Fruit fly (Drosophila melanogaster) whole organism, embryonic: ENCODE measurements around the gene Zaf1.

Source experiments
- Atf-2 ChIP-seq: fragments of 200-800 bp; sonication (Bioruptor generic); optimal IDR thresholded peaks from 2 replicates; lab custom pipeline; 2016; ENCODE audit warnings: missing biosample characterization, missing genetic modification characterization
- CG10147 ChIP-seq: fragments of 200-800 bp; sonication (Bioruptor generic); optimal IDR thresholded peaks from 2 replicates; lab custom pipeline; 2019; ENCODE audit warnings: missing biosample characterization, mild to moderate bottlenecking, missing genetic modification characterization, moderate library complexity
- CG10321 ChIP-seq: fragments of 200-800 bp; sonication (Bioruptor generic); IDR thresholded peaks from 2 replicates; pipeline ENCODE4 v1.3.6; 2022; ENCODE audit warnings: missing biosample characterization, missing genetic modification characterization
- CG11093 ChIP-seq: fragments of 200-800 bp; sonication (Bioruptor generic); IDR thresholded peaks from 3 replicates; pipeline ENCODE4 v1.3.6; 2022; ENCODE audit warnings: missing biosample characterization, missing genetic modification characterization
- CG12155 ChIP-seq: fragments of 200-800 bp; sonication (Bioruptor generic); optimal IDR thresholded peaks from 3 replicates; lab custom pipeline; 2016; ENCODE audit warnings: missing biosample characterization, missing genetic modification characterization
- CG1233 ChIP-seq: fragments of 200-800 bp; sonication (Bioruptor generic); optimal IDR thresholded peaks from 4 replicates; lab custom pipeline; 2018; ENCODE audit warnings: missing biosample characterization, mild to moderate bottlenecking, missing genetic modification characterization
- CG17568 ChIP-seq: fragments of 200-800 bp; sonication (Bioruptor generic); optimal IDR thresholded peaks from 2 replicates; lab custom pipeline; 2018; ENCODE audit warnings: missing biosample characterization, mild to moderate bottlenecking, missing genetic modification characterization, moderate library complexity
- CG17802 ChIP-seq: fragments of 200-800 bp; sonication (Bioruptor generic); optimal IDR thresholded peaks from 2 replicates; lab custom pipeline; 2018; ENCODE audit warnings: missing biosample characterization, mild to moderate bottlenecking, missing genetic modification characterization, moderate library complexity
- CG2199 ChIP-seq: fragments of 200-800 bp; sonication (Bioruptor generic); IDR thresholded peaks from 3 replicates; pipeline ENCODE4 v1.3.6; 2022; ENCODE audit warnings: missing biosample characterization, missing genetic modification characterization
- CG31365 ChIP-seq: fragments of 200-800 bp; sonication (Bioruptor generic); optimal IDR thresholded peaks from 2 replicates; lab custom pipeline; 2018; ENCODE audit warnings: missing biosample characterization, mild to moderate bottlenecking, missing genetic modification characterization
- CG3847 ChIP-seq: fragments of 200-800 bp; sonication (Bioruptor generic); IDR thresholded peaks from 2 replicates; pipeline ENCODE4 v1.3.6; 2022; ENCODE audit warnings: missing biosample characterization, missing genetic modification characterization
- CG4707 ChIP-seq: fragments of 200-800 bp; sonication (Bioruptor generic); optimal IDR thresholded peaks from 2 replicates; lab custom pipeline; 2018; ENCODE audit warnings: missing biosample characterization, mild to moderate bottlenecking, missing genetic modification characterization, moderate library complexity
- CG6175 ChIP-seq: fragments of 200-800 bp; sonication (Bioruptor generic); IDR thresholded peaks from 3 replicates; pipeline ENCODE4 v1.3.6; 2022; ENCODE audit warnings: missing biosample characterization, missing genetic modification characterization
- CG6254 ChIP-seq: fragments of 200-800 bp; sonication (Bioruptor generic); optimal IDR thresholded peaks from 3 replicates; lab custom pipeline; 2017; ENCODE audit warnings: mild to moderate bottlenecking, missing biosample characterization, missing genetic modification reagents, missing genetic modification characterization
- CG6689 ChIP-seq: fragments of 200-800 bp; sonication (Bioruptor generic); IDR thresholded peaks from 2 replicates; pipeline ENCODE4 v1.3.6; 2022; ENCODE audit warnings: missing biosample characterization, missing genetic modification characterization
- CG7839 ChIP-seq: fragments of 200-800 bp; sonication (Bioruptor generic); optimal IDR thresholded peaks from 3 replicates; lab custom pipeline; 2018; ENCODE audit warnings: missing biosample characterization, mild to moderate bottlenecking, missing genetic modification characterization, moderate library complexity
- CG8388 ChIP-seq: fragments of 200-800 bp; sonication (Bioruptor generic); optimal IDR thresholded peaks from 2 replicates; lab custom pipeline; 2019; ENCODE audit warnings: missing biosample characterization, mild to moderate bottlenecking, missing genetic modification characterization, moderate library complexity
- CG8765 ChIP-seq: fragments of 200-800 bp; sonication (Bioruptor generic); IDR thresholded peaks from 2 replicates; pipeline ENCODE4 v1.3.6; 2022; ENCODE audit warnings: missing biosample characterization, missing genetic modification characterization
- CoRest ChIP-seq: fragments of 200-800 bp; sonication (Bioruptor generic); optimal IDR thresholded peaks from 3 replicates; lab custom pipeline; 2018; ENCODE audit warnings: missing biosample characterization, mild to moderate bottlenecking, missing genetic modification characterization, moderate library complexity
- ERR ChIP-seq: fragments of 200-800 bp; sonication (Bioruptor generic); optimal IDR thresholded peaks from 2 replicates; lab custom pipeline; 2016; ENCODE audit warnings: missing biosample characterization, missing genetic modification characterization
- Ets97D ChIP-seq: fragments of 200-800 bp; sonication (Bioruptor generic); optimal IDR thresholded peaks from 3 replicates; lab custom pipeline; 2016; ENCODE audit warnings: missing biosample characterization, missing genetic modification characterization
- Gsc ChIP-seq: fragments of 200-800 bp; sonication (Bioruptor generic); IDR thresholded peaks from 2 replicates; pipeline ENCODE4 v1.3.6; 2022; ENCODE audit warnings: missing biosample characterization, missing genetic modification characterization
- HHEX ChIP-seq: fragments of 200-800 bp; sonication (Bioruptor generic); optimal IDR thresholded peaks from 3 replicates; lab custom pipeline; 2017; ENCODE audit warnings: missing biosample characterization, mild to moderate bottlenecking, missing genetic modification characterization, missing genetic modification reagents
- HLH4C ChIP-seq: fragments of 200-800 bp; sonication (Bioruptor generic); IDR thresholded peaks from 3 replicates; pipeline ENCODE4 v1.3.6; 2022; ENCODE audit warnings: missing biosample characterization, missing genetic modification characterization; ENCODE audit not compliant: partially characterized antibody
- Scr ChIP-seq: fragments of 200-800 bp; sonication (Bioruptor generic); IDR thresholded peaks from 2 replicates; pipeline ENCODE4 v1.3.6; 2022; ENCODE audit warnings: missing biosample characterization, missing genetic modification characterization; ENCODE audit not compliant: partially characterized antibody
- Sin3A ChIP-seq: fragments of >200 bp; optimal IDR thresholded peaks from 2 replicates; lab custom pipeline; 2018
- Taf1 ChIP-seq: fragments of 200-800 bp; sonication (Bioruptor generic); IDR thresholded peaks from 2 replicates; pipeline ENCODE4 v1.3.6; 2022; ENCODE audit warnings: missing biosample characterization, missing genetic modification characterization
- Vsx1 ChIP-seq: fragments of 200-800 bp; sonication (Bioruptor generic); optimal IDR thresholded peaks from 2 replicates; lab custom pipeline; 2017; ENCODE audit warnings: missing biosample characterization, mild to moderate bottlenecking, missing genetic modification characterization, missing genetic modification reagents
- aop ChIP-seq: fragments of 200-800 bp; sonication (Bioruptor generic); IDR thresholded peaks from 2 replicates; pipeline ENCODE4 v1.3.6; 2022; ENCODE audit warnings: missing biosample characterization, missing genetic modification characterization
- bsh ChIP-seq, 2 experiments: fragments of 200-800 bp; sonication (Bioruptor generic); optimal IDR thresholded peaks; 2 replicates each; lab custom pipeline; 2017 to 2018; ENCODE audit warnings: mild to moderate bottlenecking in 2 of 2, missing biosample characterization in 2 of 2, missing genetic modification characterization in 2 of 2, moderate library complexity in 1 of 2
- cato ChIP-seq: fragments of 200-800 bp; sonication (Bioruptor generic); optimal IDR thresholded peaks from 2 replicates; lab custom pipeline; 2016; ENCODE audit warnings: missing biosample characterization, missing genetic modification characterization, borderline replicate concordance
- crc ChIP-seq: fragments of 200-800 bp; sonication (Bioruptor generic); optimal IDR thresholded peaks from 2 replicates; lab custom pipeline; 2016; ENCODE audit warnings: missing biosample characterization, missing genetic modification characterization
- crol ChIP-seq: fragments of 200-800 bp; sonication (Bioruptor generic); IDR thresholded peaks from 2 replicates; pipeline ENCODE4 v1.3.6; 2022; ENCODE audit warnings: missing biosample characterization, missing genetic modification characterization
- da ChIP-seq: fragments of 200-800 bp; sonication (Bioruptor generic); optimal IDR thresholded peaks from 2 replicates; lab custom pipeline; 2016; ENCODE audit warnings: missing biosample characterization, missing genetic modification characterization
- esg ChIP-seq: fragments of 200-800 bp; sonication (Bioruptor generic); conservative IDR thresholded peaks from 2 replicates; pipeline ENCODE4 v1.3.6; 2022; ENCODE audit warnings: missing biosample characterization, missing genetic modification characterization
- eve ChIP-seq, 2 experiments: fragments of >200 bp; optimal IDR thresholded peaks; 2 replicates each; lab custom pipeline; 2017; ENCODE audit warnings: missing biosample characterization in 2 of 2, missing genetic modification characterization in 2 of 2
- exex ChIP-seq: fragments of 200-800 bp; sonication (Bioruptor generic); optimal IDR thresholded peaks from 4 replicates; lab custom pipeline; 2018; ENCODE audit warnings: missing biosample characterization, mild to moderate bottlenecking, missing genetic modification characterization, moderate library complexity
- fd96Cb ChIP-seq: fragments of 200-800 bp; sonication (Bioruptor generic); optimal IDR thresholded peaks from 2 replicates; lab custom pipeline; 2018; ENCODE audit warnings: missing biosample characterization, mild to moderate bottlenecking, missing genetic modification characterization, moderate library complexity
- gce ChIP-seq: fragments of 200-800 bp; sonication (Bioruptor generic); IDR thresholded peaks from 3 replicates; pipeline ENCODE4 v1.3.6; 2022; ENCODE audit warnings: missing biosample characterization, missing genetic modification characterization
- ind ChIP-seq: fragments of 200-800 bp; sonication (Bioruptor generic); optimal IDR thresholded peaks from 3 replicates; lab custom pipeline; 2016; ENCODE audit warnings: missing biosample characterization, missing genetic modification characterization
- lbe ChIP-seq: fragments of 200-800 bp; sonication (Bioruptor generic); optimal IDR thresholded peaks from 2 replicates; lab custom pipeline; 2016; ENCODE audit warnings: missing biosample characterization, mild to moderate bottlenecking, missing genetic modification characterization
- lmd ChIP-seq: fragments of 200-800 bp; sonication (Bioruptor generic); IDR thresholded peaks from 2 replicates; pipeline ENCODE4 v1.3.6; 2022; ENCODE audit warnings: missing biosample characterization, missing genetic modification characterization
- nom ChIP-seq: fragments of 200-800 bp; sonication (Bioruptor generic); optimal IDR thresholded peaks from 2 replicates; lab custom pipeline; 2017; ENCODE audit warnings: missing biosample characterization, missing genetic modification characterization, mild to moderate bottlenecking, moderate library complexity, missing genetic modification reagents
- onecut ChIP-seq: fragments of 200-800 bp; sonication (Bioruptor generic); IDR thresholded peaks from 2 replicates; pipeline ENCODE4 v1.3.6; 2022; ENCODE audit warnings: missing biosample characterization, missing genetic modification characterization
- p53 ChIP-seq: fragments of 200-800 bp; sonication (Bioruptor generic); optimal IDR thresholded peaks from 2 replicates; lab custom pipeline; 2016; ENCODE audit warnings: missing biosample characterization, missing genetic modification characterization
- ro ChIP-seq: fragments of 200-800 bp; sonication (Bioruptor generic); IDR thresholded peaks from 2 replicates; pipeline ENCODE4 v1.3.6; 2022; ENCODE audit warnings: missing biosample characterization, missing genetic modification characterization
- sna ChIP-seq: fragments of 200-800 bp; sonication (Bioruptor generic); IDR thresholded peaks from 2 replicates; pipeline ENCODE4 v1.3.6; 2022; ENCODE audit warnings: missing biosample characterization, missing genetic modification characterization; ENCODE audit not compliant: partially characterized antibody
- ssp ChIP-seq: fragments of 200-800 bp; sonication (Bioruptor generic); IDR thresholded peaks from 2 replicates; pipeline ENCODE4 v1.3.6; 2022; ENCODE audit warnings: missing biosample characterization, missing genetic modification characterization
- toy ChIP-seq: fragments of 200-800 bp; sonication (Bioruptor generic); IDR thresholded peaks from 2 replicates; pipeline ENCODE4 v1.3.6; 2022; ENCODE audit warnings: missing biosample characterization, missing genetic modification characterization
- zfh2 ChIP-seq: fragments of 200-800 bp; sonication (Bioruptor generic); optimal IDR thresholded peaks from 2 replicates; lab custom pipeline; 2016; ENCODE audit warnings: missing biosample characterization, missing genetic modification characterization

Zaf1 gene

DNA sequence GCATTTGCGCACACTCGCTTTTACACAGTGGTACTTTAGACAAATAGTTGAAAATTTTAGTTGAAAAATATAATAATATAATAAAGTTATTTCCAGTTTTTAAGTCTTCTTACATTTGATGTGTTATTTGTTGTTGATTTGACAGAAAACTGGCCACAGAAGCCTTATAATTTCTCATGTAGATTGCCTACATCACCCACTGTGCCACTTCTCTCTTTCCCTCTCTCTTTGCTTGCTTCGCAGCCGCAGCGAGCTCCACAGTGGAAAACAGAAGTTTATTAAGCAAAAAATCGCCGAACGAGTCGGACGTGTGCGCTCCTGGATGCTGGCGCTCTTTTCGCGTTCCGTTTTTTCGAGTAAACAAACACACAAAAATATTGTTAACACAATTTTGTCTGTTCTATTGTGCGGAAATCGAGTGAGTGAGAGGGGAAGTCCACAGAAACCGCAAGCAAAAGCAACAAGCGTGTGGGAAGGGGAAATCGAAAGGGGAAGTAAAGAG is 30.5 kb upstream of the Zaf1 start, which contains the start of gene CG42327 (continued):
- TF ChIP-seq Atf-2 (GFP tag; lab: Kevin White, UChicago) = peak; percentile 82
- TF ChIP-seq ro = peak; percentile 84
- peak; percentile 84 for TF ChIP-seq CG2199 (GFP tag; lab: Robert Waterston, UW)
- peak; percentile 10 for TF ChIP-seq da (GFP tag; lab: Kevin White, UChicago)
- TF ChIP-seq ssp = peak; percentile 87
- TF ChIP-seq zfh2 (GFP tag; lab: Kevin White, UChicago) = peak; percentile 20
- peak; percentile 61; the same call in 1 of the 2 replicates for TF ChIP-seq aop (GFP tag; lab: Robert Waterston, UW)
- peak; percentile 100 for TF ChIP-seq CG4707
- TF ChIP-seq CG6175 (GFP tag; lab: Robert Waterston, UW) = peak; percentile 78; the same call in 2 of the 3 replicates
- peak; percentile 79 for TF ChIP-seq CG17802 (tag; lab: Kevin White, UChicago)
- TF ChIP-seq CG12155 (GFP tag; lab: Kevin White, UChicago) = peak; percentile 85
- TF ChIP-seq p53 (GFP tag; lab: Kevin White, UChicago) = peak; percentile 55
- peak; percentile 93 for TF ChIP-seq HHEX (GFP tag; lab: Kevin White, UChicago)
- peak; percentile 94 for TF ChIP-seq lmd
- peak; percentile 89 for TF ChIP-seq CG8765 (GFP tag; lab: Robert Waterston, UW)
- TF ChIP-seq Taf1 (GFP tag; lab: Robert Waterston, UW) = peak; percentile 58; the same call in 1 of the 2 replicates
- TF ChIP-seq cato = peak; percentile 90
- TF ChIP-seq fd96Cb (tag; lab: Kevin White, UChicago) = peak; percentile 95
- TF ChIP-seq CG3847 (GFP tag; lab: Robert Waterston, UW) = peak; percentile 87
- peak; percentile 91 to 98 for TF ChIP-seq bsh (GFP tag; optimal IDR thresholded peaks at IDR 0.05; lab: Kevin White, UChicago)
- TF ChIP-seq CG10147 (GFP tag; lab: Kevin White, UChicago) = peak; percentile 87
- TF ChIP-seq CG6689 (GFP tag; lab: Robert Waterston, UW) = peak; percentile 96
- TF ChIP-seq Ets97D (GFP tag; lab: Kevin White, UChicago) = peak; percentile 45
- peak; percentile 41; the same call in 2 of the 3 replicates for TF ChIP-seq HLH4C
- peak; percentile 84 for TF ChIP-seq nom (GFP tag; lab: Kevin White, UChicago)
- peak; percentile 93 for TF ChIP-seq CG7839
- peak; percentile 94 for TF ChIP-seq esg (GFP tag; lab: Robert Waterston, UW)
- peak; percentile 91 for TF ChIP-seq CoRest (tag; lab: Kevin White, UChicago)
- peak; percentile 77 for TF ChIP-seq crol (GFP tag; lab: Robert Waterston, UW)
- TF ChIP-seq ERR (GFP tag; lab: Kevin White, UChicago) = peak; percentile 63
- TF ChIP-seq crc (GFP tag; lab: Kevin White, UChicago) = peak; percentile 57
- peak; percentile 91 for TF ChIP-seq gce (GFP tag; lab: Robert Waterston, UW)
- TF ChIP-seq Scr (GFP tag; lab: Robert Waterston, UW) = 0 out of 2 replicates have a peak, but pooled peaks have one; percentile 47
- TF ChIP-seq onecut (GFP tag; lab: Robert Waterston, UW) = peak; percentile 87
- peak; percentile 92 for TF ChIP-seq CG11093 (GFP tag; lab: Robert Waterston, UW)
- peak; percentile 64 for TF ChIP-seq sna
- TF ChIP-seq Gsc (GFP tag; lab: Robert Waterston, UW) = peak; percentile 67
- TF ChIP-seq exex (tag; lab: Kevin White, UChicago) = peak; percentile 33
- no peak for TF ChIP-seq Sin3A (lab: Kevin White, UChicago)
- TF ChIP-seq Vsx1 (GFP tag; lab: Kevin White, UChicago) = peak; percentile 91
- TF ChIP-seq eve (GFP tag; optimal IDR thresholded peaks at IDR 0.05; lab: Kevin White, UChicago) = peak in 1 of 2 experiments; percentile 80
- TF ChIP-seq lbe (GFP tag; lab: Kevin White, UChicago) = peak; percentile 93
- peak; percentile 80 for TF ChIP-seq toy (GFP tag; lab: Robert Waterston, UW)
- peak; percentile 76; the same call in 1 of the 2 replicates for TF ChIP-seq CG10321
- TF ChIP-seq CG31365 (tag; lab: Kevin White, UChicago) = peak; percentile 54
- peak; percentile 87 for TF ChIP-seq CG1233
- peak; percentile 95 for TF ChIP-seq CG6254 (GFP tag; lab: Kevin White, UChicago)
- peak; percentile 89 for TF ChIP-seq ind (GFP tag; lab: Kevin White, UChicago)
- TF ChIP-seq CG8388 = peak; percentile 97
- TF ChIP-seq CG17568 (GFP tag; lab: Kevin White, UChicago) = peak; percentile 92
